Fruit fly (Drosophila melanogaster): ENCODE results near the gene Rbf2.

Gene Rbf2

dm6 chr3R:15921747-15922146 is 43.5 kb upstream of the Rbf2 start:
- TF ChIP-seq CG17806 (tag; optimal IDR thresholded peaks at IDR 0.05) (no peak), CG14655 (GFP tag; optimal IDR thresholded peaks at IDR 0.05) (no peak), CG10348 (GFP tag; IDR thresholded peaks at IDR 0.05) (no peak), Snoo (tag; optimal IDR thresholded peaks at IDR 0.05) (no peak), D1 (tag; optimal IDR thresholded peaks at IDR 0.05) (no peak), Pif1B (GFP tag; optimal IDR thresholded peaks at IDR 0.05) (no peak), fd96Ca (GFP tag; IDR thresholded peaks at IDR 0.05) (no peak), CG8301 (tag; optimal IDR thresholded peaks at IDR 0.05) (no peak), CG15710 (tag; optimal IDR thresholded peaks at IDR 0.05) (no peak), EcR (GFP tag; optimal IDR thresholded peaks at IDR 0.05) (no peak), CG34367 (tag; optimal IDR thresholded peaks at IDR 0.05) (no peak), Ets98B (GFP tag; IDR thresholded peaks at IDR 0.05) (no peak), CG8159 (tag; optimal IDR thresholded peaks at IDR 0.05) (no peak), gl (tag; optimal IDR thresholded peaks at IDR 0.05) (no peak), CG32121 (GFP tag; IDR thresholded peaks at IDR 0.05) (no peak), CG4496 (GFP tag; IDR thresholded peaks at IDR 0.05) (no peak), CG12605 (GFP tag; IDR thresholded peaks at IDR 0.05) (no peak), rn (GFP tag; IDR thresholded peaks at IDR 0.05) (no peak), CG13204 (GFP tag; optimal IDR thresholded peaks at IDR 0.05) (no peak), Pif1A (GFP tag; optimal IDR thresholded peaks at IDR 0.05) (no peak)

- no peak for TF ChIP-seq EcR (GFP tag; optimal IDR thresholded peaks at IDR 0.05)
- TF ChIP-seq CG32121 (GFP tag; IDR thresholded peaks at IDR 0.05), result peak; percentile 51; the same call in 1 of the 2 replicates
- TF ChIP-seq fd96Ca (GFP tag; IDR thresholded peaks at IDR 0.05), result no peak
- peak; percentile 79 for TF ChIP-seq CG12605 (GFP tag; IDR thresholded peaks at IDR 0.05)
- TF ChIP-seq CG4496 (GFP tag; IDR thresholded peaks at IDR 0.05), result no peak
- TF ChIP-seq CG14655 (GFP tag; optimal IDR thresholded peaks at IDR 0.05), result peak; percentile 44
- TF ChIP-seq CG9948 (tag; optimal IDR thresholded peaks at IDR 0.05), result no peak
- no peak for TF ChIP-seq Pif1A (GFP tag; optimal IDR thresholded peaks at IDR 0.05)
- peak; percentile 50; the same call in 1 of the 2 replicates for TF ChIP-seq Ets98B (GFP tag; IDR thresholded peaks at IDR 0.05)
- peak; percentile 10 for TF ChIP-seq CG8301 (tag; optimal IDR thresholded peaks at IDR 0.05)
- TF ChIP-seq Snoo (tag; optimal IDR thresholded peaks at IDR 0.05), result no peak
Measured at dm6 chr3R:15922622-15923574, 42.3 kb upstream of the Rbf2 start.

- TF ChIP-seq CG15710 (tag; optimal IDR thresholded peaks at IDR 0.05), result no peak
- TF ChIP-seq Pif1B (GFP tag; optimal IDR thresholded peaks at IDR 0.05), result no peak
- TF ChIP-seq Ets98B (GFP tag; IDR thresholded peaks at IDR 0.05), result no peak
Measured at dm6 chr3R:15925329-15925728, 39.9 kb upstream of the Rbf2 start, which contains the start of gene CG34276. CG34276 (plus strand) TSS chr3R:15925629.

dm6 chr3R:15925939-15926338 is 39.3 kb upstream of the Rbf2 start:
- TF ChIP-seq Ets98B (GFP tag; IDR thresholded peaks at IDR 0.05) (no peak), fd96Ca (GFP tag; IDR thresholded peaks at IDR 0.05) (no peak), Snoo (tag; optimal IDR thresholded peaks at IDR 0.05) (no peak), CG8301 (tag; optimal IDR thresholded peaks at IDR 0.05) (no peak), D1 (tag; optimal IDR thresholded peaks at IDR 0.05) (no peak), CG12605 (GFP tag; IDR thresholded peaks at IDR 0.05) (no peak), gl (tag; optimal IDR thresholded peaks at IDR 0.05) (no peak), CG34367 (tag; optimal IDR thresholded peaks at IDR 0.05) (no peak), CG32121 (GFP tag; IDR thresholded peaks at IDR 0.05) (no peak), Pif1B (GFP tag; optimal IDR thresholded peaks at IDR 0.05) (no peak), Pif1A (GFP tag; optimal IDR thresholded peaks at IDR 0.05) (no peak), CG4496 (GFP tag; IDR thresholded peaks at IDR 0.05) (no peak), CG9948 (tag; optimal IDR thresholded peaks at IDR 0.05) (no peak)

dm6 chr3R:15927172-15927571 is 38.1 kb upstream of the Rbf2 start:
- peak; percentile 70 for TF ChIP-seq Ets98B (GFP tag; IDR thresholded peaks at IDR 0.05)
- TF ChIP-seq fd96Ca (GFP tag; IDR thresholded peaks at IDR 0.05), result peak; percentile 74
- peak; percentile 86 for TF ChIP-seq CG4496 (GFP tag; IDR thresholded peaks at IDR 0.05)
- peak; percentile 75 for TF ChIP-seq CG32121 (GFP tag; IDR thresholded peaks at IDR 0.05)
- no peak for TF ChIP-seq rn (GFP tag; IDR thresholded peaks at IDR 0.05)
- no peak for TF ChIP-seq CG17806 (tag; optimal IDR thresholded peaks at IDR 0.05)
- peak; percentile 74 for TF ChIP-seq CG8301 (tag; optimal IDR thresholded peaks at IDR 0.05)

dm6 chr3R:15928127-15928526 is 37.1 kb upstream of the Rbf2 start:
- no peak for TF ChIP-seq gl (tag; optimal IDR thresholded peaks at IDR 0.05)
- TF ChIP-seq CG13204 (GFP tag; optimal IDR thresholded peaks at IDR 0.05), result no peak
- no peak for TF ChIP-seq D1 (tag; optimal IDR thresholded peaks at IDR 0.05)
- TF ChIP-seq Ets98B (GFP tag; IDR thresholded peaks at IDR 0.05), result no peak
- no peak for TF ChIP-seq CG4496 (GFP tag; IDR thresholded peaks at IDR 0.05)
- no peak for TF ChIP-seq CG8301 (tag; optimal IDR thresholded peaks at IDR 0.05)
- TF ChIP-seq Snoo (tag; optimal IDR thresholded peaks at IDR 0.05), result no peak
- TF ChIP-seq fd96Ca (GFP tag; IDR thresholded peaks at IDR 0.05), result no peak
- no peak for TF ChIP-seq EcR (GFP tag; optimal IDR thresholded peaks at IDR 0.05)
- TF ChIP-seq CG32121 (GFP tag; IDR thresholded peaks at IDR 0.05), result no peak
- TF ChIP-seq CG15710 (tag; optimal IDR thresholded peaks at IDR 0.05), result no peak
- no peak for TF ChIP-seq Pif1B (GFP tag; optimal IDR thresholded peaks at IDR 0.05)

All from whole organism, pupa.